Fruit fly (Drosophila melanogaster) whole organism: ENCODE results near the gene Argl.
A peak's percentile ranks its signal among the peaks of the same experiment; 100 is the strongest.

Experiments used
- CG8478 ChIP-seq: fragments of >200 bp; optimal IDR thresholded peaks from 2 replicates; lab custom pipeline; 2018; ENCODE audit warnings: inconsistent platforms
- Dll ChIP-seq: fragments of >200 bp; optimal IDR thresholded peaks from 2 replicates; lab custom pipeline; 2017
- EcR ChIP-seq, 2 experiments: fragments of >200 bp; optimal IDR thresholded peaks; 2 replicates each; lab custom pipeline; 2017; ENCODE audit warnings: missing biosample characterization in 2 of 2, missing genetic modification characterization in 2 of 2, missing genetic modification reagents in 2 of 2
- pan ChIP-seq: fragments of >200 bp; optimal IDR thresholded peaks from 2 replicates; lab custom pipeline; 2017
- psq ChIP-seq: fragments of >200 bp; optimal IDR thresholded peaks from 2 replicates; lab custom pipeline; 2017
- usp ChIP-seq: fragments of >200 bp; optimal IDR thresholded peaks from 2 replicates; lab custom pipeline; 2017; ENCODE audit warnings: missing biosample characterization, missing genetic modification characterization, mixed read lengths

Argl gene

dm6 chr2L:8964657-8965056, 22.8 kb upstream of the Argl start, which contains the start of gene CG32984:
Gene CG32984, plus strand, starts transcription at chr2L:8964957.
- no peak for TF ChIP-seq usp (GFP tag; lab: Kevin White, UChicago)
- TF ChIP-seq CG8478 = no peak
- TF ChIP-seq Dll (lab: Kevin White, UChicago) = no peak
- TF ChIP-seq EcR (GFP tag; optimal IDR thresholded peaks at IDR 0.05; lab: Kevin White, UChicago) = no peak
- no peak for TF ChIP-seq psq (lab: Kevin White, UChicago)
- TF ChIP-seq pan (lab: Kevin White, UChicago) = no peak

dm6 chr2L:8962254-8962653, 20.3 kb upstream of the Argl start, which contains the start of the genes CG9525 and CG32985:
Gene CG9525, minus strand, starts transcription at chr2L:8962354.
Gene CG32985, plus strand, starts transcription at chr2L:8962533.
- TF ChIP-seq EcR (GFP tag; optimal IDR thresholded peaks at IDR 0.05; lab: Kevin White, UChicago) = no peak
- no peak for TF ChIP-seq pan (lab: Kevin White, UChicago)
- no peak for TF ChIP-seq CG8478
- TF ChIP-seq usp (GFP tag; lab: Kevin White, UChicago) = no peak
- TF ChIP-seq Dll (lab: Kevin White, UChicago) = no peak
- no peak for TF ChIP-seq psq (lab: Kevin White, UChicago)

dm6 chr2L:8959001-8959461, 17.1 kb upstream of the Argl start, which contains the start of gene CG31886:
Gene CG31886, minus strand, starts transcription at chr2L:8959051.
- TF ChIP-seq Dll (lab: Kevin White, UChicago) = no peak
- no peak for TF ChIP-seq EcR (GFP tag; optimal IDR thresholded peaks at IDR 0.05; lab: Kevin White, UChicago)
- no peak for TF ChIP-seq usp (GFP tag; lab: Kevin White, UChicago)
- TF ChIP-seq psq (lab: Kevin White, UChicago) = no peak
- no peak for TF ChIP-seq CG8478
- TF ChIP-seq pan (lab: Kevin White, UChicago) = no peak

DNA sequence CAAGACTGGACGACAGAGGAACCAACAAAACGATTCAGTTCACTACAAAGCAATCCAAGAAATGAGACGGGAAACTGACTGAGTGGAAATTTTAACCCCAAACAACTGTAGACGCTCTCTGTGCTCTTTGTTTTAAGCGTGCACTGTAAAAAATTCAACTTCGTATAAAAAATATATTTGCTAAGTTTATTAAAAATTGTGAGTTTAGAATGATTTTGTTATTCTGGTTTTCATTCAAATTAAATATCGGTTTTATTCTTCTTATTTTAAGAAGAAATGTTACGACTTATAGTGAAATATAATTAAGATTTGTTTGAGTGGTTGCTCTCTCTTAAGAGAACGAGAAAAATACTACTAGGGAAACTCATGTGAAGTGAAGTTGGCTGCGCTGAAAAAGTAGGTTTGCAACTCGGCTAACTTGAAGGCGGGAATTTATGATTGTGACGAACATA, 16.2 kb upstream of the Argl start:
- TF ChIP-seq psq (lab: Kevin White, UChicago) = no peak
- TF ChIP-seq pan (lab: Kevin White, UChicago) = no peak
- no peak for TF ChIP-seq Dll (lab: Kevin White, UChicago)
- no peak for TF ChIP-seq EcR (GFP tag; optimal IDR thresholded peaks at IDR 0.05; lab: Kevin White, UChicago)
- TF ChIP-seq usp (GFP tag; lab: Kevin White, UChicago) = no peak
- no peak for TF ChIP-seq CG8478

- TF ChIP-seq usp (GFP tag; lab: Kevin White, UChicago) (no peak), Dll (lab: Kevin White, UChicago) (no peak), CG8478 (no peak), pan (lab: Kevin White, UChicago) (no peak), psq (lab: Kevin White, UChicago) (no peak), EcR (GFP tag; optimal IDR thresholded peaks at IDR 0.05; lab: Kevin White, UChicago) (no peak)
Observed at dm6 chr2L:8957152-8957551, 15.2 kb upstream of the Argl start.

dm6 chr2L:8956336-8956726, 14.4 kb upstream of the Argl start:
- TF ChIP-seq EcR (GFP tag; optimal IDR thresholded peaks at IDR 0.05; lab: Kevin White, UChicago) (no peak), usp (GFP tag; lab: Kevin White, UChicago) (no peak), Dll (lab: Kevin White, UChicago) (no peak), CG8478 (no peak)

- TF ChIP-seq Dll (lab: Kevin White, UChicago) = no peak
- TF ChIP-seq psq (lab: Kevin White, UChicago) = no peak
- TF ChIP-seq pan (lab: Kevin White, UChicago) = no peak
- TF ChIP-seq CG8478 = no peak
- no peak for TF ChIP-seq EcR (GFP tag; optimal IDR thresholded peaks at IDR 0.05; lab: Kevin White, UChicago)
- TF ChIP-seq usp (GFP tag; lab: Kevin White, UChicago) = no peak
Observed at dm6 chr2L:8955597-8956335, 13.9 kb upstream of the Argl start.

dm6 chr2L:8952194-8953037, 10.5 kb upstream of the Argl start:
- TF ChIP-seq CG8478 (no peak), usp (GFP tag; lab: Kevin White, UChicago) (no peak), pan (lab: Kevin White, UChicago) (peak; percentile 71)

- TF ChIP-seq EcR (GFP tag; optimal IDR thresholded peaks at IDR 0.05; lab: Kevin White, UChicago) (no peak), pan (lab: Kevin White, UChicago) (no peak), CG8478 (no peak)
Observed at dm6 chr2L:8951184-8951934, 9.5 kb upstream of the Argl start, which contains the start of gene C1GalTA. Gene C1GalTA, minus strand, starts transcription at chr2L:8951216.

dm6 chr2L:8949919-8950722, 8.2 kb upstream of the Argl start:
- TF ChIP-seq pan (lab: Kevin White, UChicago) (no peak), CG8478 (no peak), usp (GFP tag; lab: Kevin White, UChicago) (no peak), Dll (lab: Kevin White, UChicago) (no peak), psq (lab: Kevin White, UChicago) (no peak), EcR (GFP tag; optimal IDR thresholded peaks at IDR 0.05; lab: Kevin White, UChicago) (no peak)
